Worm (Caenorhabditis elegans): Measurements from ENCODE around the gene C14A4.12.
A peak's percentile ranks its signal among the peaks of the same experiment; 100 is the strongest.

C14A4.12 gene

DNA sequence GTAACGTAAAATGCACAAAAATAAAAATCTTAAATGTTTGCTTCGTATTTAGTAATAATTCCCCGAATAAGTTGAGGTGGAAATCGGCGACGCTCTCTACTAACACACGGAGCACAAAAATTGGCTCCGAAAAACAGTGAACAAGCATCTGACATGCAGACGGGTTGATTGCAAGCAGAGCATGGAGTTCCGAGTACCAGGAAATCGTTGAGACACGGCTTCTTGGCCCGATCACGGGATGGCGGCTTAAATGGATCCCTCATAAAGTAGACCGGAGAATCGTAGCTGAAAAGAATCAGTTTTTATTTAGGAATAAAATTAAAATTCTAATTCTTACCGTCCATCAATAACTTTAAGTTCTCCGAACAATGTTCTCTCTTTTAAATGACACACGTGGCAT lies 49.4 kb downstream of the C14A4.12 start:
- TF ChIP-seq dao-5 (tag; optimal IDR thresholded peaks at IDR 0.05) (no peak), him-1 (tag; optimal IDR thresholded peaks at IDR 0.05) (no peak), W03F9.2 (tag; optimal IDR thresholded peaks at IDR 0.05) (no peak)

DNA sequence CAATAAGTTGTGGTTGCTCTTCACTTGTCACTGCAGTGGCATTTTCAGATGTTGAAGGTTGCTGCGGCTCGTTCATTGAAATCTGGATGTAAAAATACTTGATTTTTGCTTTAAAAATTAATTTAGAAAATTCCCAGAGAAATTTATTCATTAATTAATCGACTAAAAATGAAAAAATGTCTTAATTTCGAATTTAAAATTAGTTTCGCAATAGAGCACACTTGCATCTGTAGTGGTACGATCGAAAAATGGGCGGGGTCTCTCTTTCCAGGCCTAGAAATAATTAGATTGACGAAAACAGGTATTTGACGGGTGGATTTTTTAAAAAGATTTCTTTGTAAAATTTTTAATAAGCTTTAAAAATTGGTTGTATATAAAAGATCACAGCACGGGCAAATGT lies 49.9 kb downstream of the C14A4.12 start, which contains the start of gene D2089.8:
Gene D2089.8 (minus strand): TSS at position 84 of the 400 bp plus-strand sequence.
- peak; percentile 24 for TF ChIP-seq W03F9.2 (tag; optimal IDR thresholded peaks at IDR 0.05)
- TF ChIP-seq dao-5 (tag; optimal IDR thresholded peaks at IDR 0.05): no peak

DNA sequence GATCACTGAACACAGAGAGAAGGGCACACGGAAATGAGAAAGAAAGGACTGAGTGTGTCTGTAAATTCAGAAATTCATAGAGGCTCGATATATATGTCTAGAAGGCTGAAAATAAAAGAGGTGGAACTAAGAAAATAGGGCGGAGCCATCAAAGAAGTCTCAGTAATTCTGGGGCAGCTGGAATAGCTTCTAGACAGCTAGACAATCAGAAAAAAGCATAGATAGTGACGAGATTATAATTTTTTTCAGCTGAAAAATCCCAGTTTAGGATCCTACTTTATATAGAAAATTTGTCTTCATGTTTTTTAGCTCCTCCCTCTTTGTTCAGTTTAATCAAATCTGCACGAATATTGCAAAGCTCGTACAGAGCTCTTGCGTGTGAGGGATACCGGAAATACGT lies 52.2 kb downstream of the C14A4.12 start, which contains the start of gene D2089.3:
Gene D2089.3 (minus strand): TSS at position 101 of the 400 bp plus-strand sequence.
- TF ChIP-seq dao-5 (tag; optimal IDR thresholded peaks at IDR 0.05): no peak
- TF ChIP-seq him-1 (tag; optimal IDR thresholded peaks at IDR 0.05): no peak
- no peak for TF ChIP-seq W03F9.2 (tag; optimal IDR thresholded peaks at IDR 0.05)
